Worm (Caenorhabditis elegans): ENCODE data around the gene srxa-8.

- no peak for TF ChIP-seq him-1 (tag; optimal IDR thresholded peaks at IDR 0.05)
- no peak for TF ChIP-seq dao-5 (tag; optimal IDR thresholded peaks at IDR 0.05)
- TF ChIP-seq W03F9.2 (tag; optimal IDR thresholded peaks at IDR 0.05) = peak; percentile 48
These were observed 39.8 kb upstream of the srxa-8 start for ce11 chrX:13348417-13348816.

Data from whole organism, L4/young adult.